Fruit fly (Drosophila melanogaster): ENCODE measurements around the gene Rop.

Gene Rop

DNA sequence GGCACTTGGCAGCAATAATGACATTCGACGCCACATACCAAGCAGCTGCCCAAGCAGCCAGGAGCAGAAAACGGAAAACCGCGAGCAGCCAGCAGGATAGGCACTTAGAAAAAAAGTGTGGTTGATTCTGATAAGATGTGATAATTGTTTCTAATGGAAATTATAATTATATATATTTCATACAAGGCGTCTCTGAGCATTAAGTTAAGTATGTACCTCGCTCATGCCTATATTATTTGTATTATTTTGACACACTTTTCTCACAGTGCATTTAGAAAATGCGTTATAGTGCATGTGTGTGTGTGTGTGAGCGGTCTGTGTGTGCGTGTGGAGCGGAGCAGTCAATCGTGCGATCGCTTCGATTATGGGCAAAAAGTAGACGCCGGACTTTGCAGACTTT, 19.6 kb upstream of the Rop start:
- TF ChIP-seq psq (optimal IDR thresholded peaks at IDR 0.05) (no peak), CG8478 (optimal IDR thresholded peaks at IDR 0.05) (no peak), usp (GFP tag; optimal IDR thresholded peaks at IDR 0.05) (no peak), EcR (GFP tag; optimal IDR thresholded peaks at IDR 0.05) (no peak), pan (optimal IDR thresholded peaks at IDR 0.05) (no peak), Dll (optimal IDR thresholded peaks at IDR 0.05) (no peak)

DNA sequence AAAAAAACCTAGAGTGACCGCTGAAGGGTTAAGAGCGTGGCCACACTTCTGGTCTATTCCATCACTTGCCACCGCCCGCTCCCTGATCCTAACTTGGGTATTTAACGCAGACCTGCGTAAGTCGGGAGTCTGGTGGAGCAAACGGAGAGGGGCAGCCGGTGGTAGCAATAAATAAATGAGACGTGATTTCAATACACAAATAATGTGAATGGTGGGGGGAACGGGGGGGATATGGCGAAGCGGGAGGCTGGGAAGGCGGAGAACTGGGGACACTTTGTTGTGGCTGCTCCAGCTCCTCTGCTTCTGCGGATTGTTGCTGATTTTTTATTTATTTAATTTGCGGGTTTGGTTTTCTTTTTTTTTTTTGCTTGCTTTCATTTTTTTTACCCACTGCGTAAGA, 19.1 kb upstream of the Rop start:
- TF ChIP-seq pan (optimal IDR thresholded peaks at IDR 0.05) (no peak), Dll (optimal IDR thresholded peaks at IDR 0.05) (no peak), psq (optimal IDR thresholded peaks at IDR 0.05) (no peak), EcR (GFP tag; optimal IDR thresholded peaks at IDR 0.05) (no peak), usp (GFP tag; optimal IDR thresholded peaks at IDR 0.05) (no peak), CG8478 (optimal IDR thresholded peaks at IDR 0.05) (no peak)

DNA sequence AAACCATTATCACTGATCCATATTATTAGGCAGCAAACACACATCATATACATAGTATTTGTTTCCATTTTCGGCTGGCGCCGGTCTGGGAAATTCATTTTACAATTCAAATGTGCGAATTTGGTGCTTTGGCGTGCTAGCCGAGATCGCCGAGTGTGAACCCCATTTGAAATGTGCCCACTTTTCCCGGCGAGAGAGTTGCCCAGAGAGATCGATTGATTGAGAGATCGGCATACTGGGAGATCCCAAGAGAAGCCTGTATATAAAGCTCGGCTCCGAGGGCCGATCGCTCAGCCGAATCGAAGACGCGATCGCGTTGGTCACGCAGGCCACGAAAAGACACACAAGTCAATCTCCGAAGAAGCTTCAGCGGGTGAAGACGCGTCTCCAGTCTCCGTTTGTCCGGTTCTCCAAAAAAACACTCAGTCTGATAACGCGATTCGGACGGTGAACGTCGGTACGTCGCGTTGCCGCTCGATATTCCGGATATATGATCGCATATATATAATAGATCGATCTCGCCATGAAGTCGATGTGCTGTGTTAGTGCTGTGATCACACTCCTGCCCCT, 9.7 kb upstream of the Rop start, which contains the start of gene CG1299:
Gene CG1299, plus strand, starts transcription at position 291 of the 570 bp plus-strand sequence.
- TF ChIP-seq Dll (optimal IDR thresholded peaks at IDR 0.05) (no peak), EcR (GFP tag; optimal IDR thresholded peaks at IDR 0.05) (no peak), psq (optimal IDR thresholded peaks at IDR 0.05) (no peak), usp (GFP tag; optimal IDR thresholded peaks at IDR 0.05) (no peak), pan (optimal IDR thresholded peaks at IDR 0.05) (no peak), CG8478 (optimal IDR thresholded peaks at IDR 0.05) (no peak)

DNA sequence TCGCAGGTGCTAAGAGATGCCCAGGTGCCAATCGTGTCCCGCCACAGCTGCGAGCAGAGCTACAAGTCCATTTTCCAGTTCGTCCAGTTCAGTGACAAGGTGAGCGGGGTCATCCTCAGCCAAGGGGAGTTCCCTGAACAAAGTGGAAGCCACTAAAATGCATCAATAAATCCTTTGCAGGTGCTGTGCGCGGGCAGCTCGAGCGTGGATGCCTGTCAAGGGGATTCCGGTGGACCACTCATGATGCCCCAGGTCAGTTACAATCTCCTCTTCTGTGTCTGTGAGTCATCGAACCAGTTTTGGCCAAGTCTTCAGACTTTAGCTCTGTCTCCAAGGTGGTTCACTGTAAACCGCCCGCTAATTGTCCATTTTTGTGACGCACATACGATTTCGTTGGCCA, 6.4 kb upstream of the Rop start:
- TF ChIP-seq Dll (optimal IDR thresholded peaks at IDR 0.05) (no peak), EcR (GFP tag; optimal IDR thresholded peaks at IDR 0.05) (no peak), pan (optimal IDR thresholded peaks at IDR 0.05) (no peak), usp (GFP tag; optimal IDR thresholded peaks at IDR 0.05) (no peak), CG8478 (optimal IDR thresholded peaks at IDR 0.05) (no peak), psq (optimal IDR thresholded peaks at IDR 0.05) (no peak)

DNA sequence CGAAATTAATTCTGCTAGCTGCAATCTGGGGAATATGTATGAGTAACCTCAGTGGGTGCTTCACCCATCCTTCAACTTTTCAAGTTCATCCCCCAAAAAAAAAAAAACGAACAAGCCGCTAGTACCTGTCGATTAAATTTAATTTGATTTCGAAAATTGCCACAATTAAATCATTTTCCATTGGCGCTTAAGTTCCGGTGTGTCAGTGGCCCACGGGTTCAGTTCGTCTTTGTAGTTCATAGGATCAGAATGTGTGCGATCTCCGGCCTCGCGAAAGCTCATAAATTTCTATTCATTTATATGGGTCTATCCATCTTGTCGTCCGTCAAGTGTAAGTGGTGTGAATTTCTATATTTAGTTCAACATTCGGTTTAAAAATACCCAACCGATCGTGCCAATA, 3.3 kb upstream of the Rop start, which contains the start of gene CG32260:
Gene CG32260, plus strand, starts transcription at position 301 of the 400 bp plus-strand sequence.
- TF ChIP-seq CG8478 (optimal IDR thresholded peaks at IDR 0.05) (no peak), pan (optimal IDR thresholded peaks at IDR 0.05) (no peak), Dll (optimal IDR thresholded peaks at IDR 0.05) (no peak), usp (GFP tag; optimal IDR thresholded peaks at IDR 0.05) (no peak), EcR (GFP tag; optimal IDR thresholded peaks at IDR 0.05) (no peak), psq (optimal IDR thresholded peaks at IDR 0.05) (no peak)

DNA sequence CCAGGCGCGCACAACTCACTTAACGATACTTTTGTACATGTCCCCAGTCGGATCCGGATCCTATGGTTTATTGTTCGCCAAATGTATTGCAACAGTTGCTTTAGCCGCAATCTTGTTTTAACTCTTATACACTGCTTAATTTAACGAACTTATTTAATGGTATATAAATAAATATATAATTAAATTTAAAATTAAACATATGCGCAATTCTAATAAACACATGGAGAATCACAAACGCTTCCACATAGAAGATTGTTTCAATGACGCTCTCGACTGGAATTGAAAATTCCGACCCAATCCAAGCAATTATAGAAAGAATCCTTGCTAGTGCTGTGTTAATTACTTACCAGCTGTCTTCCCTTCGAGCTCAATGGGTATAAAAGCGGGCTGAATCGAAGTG, 2.4 kb upstream of the Rop start, which contains the start of gene Akh:
Gene Akh, plus strand, starts transcription at position 301 of the 400 bp plus-strand sequence.
- no peak for TF ChIP-seq CG8478 (optimal IDR thresholded peaks at IDR 0.05)
- no peak for TF ChIP-seq pan (optimal IDR thresholded peaks at IDR 0.05)
- TF ChIP-seq usp (GFP tag; optimal IDR thresholded peaks at IDR 0.05) = no peak
- TF ChIP-seq psq (optimal IDR thresholded peaks at IDR 0.05) = no peak
- TF ChIP-seq EcR (GFP tag; optimal IDR thresholded peaks at IDR 0.05) = no peak
- TF ChIP-seq Dll (optimal IDR thresholded peaks at IDR 0.05) = no peak

DNA sequence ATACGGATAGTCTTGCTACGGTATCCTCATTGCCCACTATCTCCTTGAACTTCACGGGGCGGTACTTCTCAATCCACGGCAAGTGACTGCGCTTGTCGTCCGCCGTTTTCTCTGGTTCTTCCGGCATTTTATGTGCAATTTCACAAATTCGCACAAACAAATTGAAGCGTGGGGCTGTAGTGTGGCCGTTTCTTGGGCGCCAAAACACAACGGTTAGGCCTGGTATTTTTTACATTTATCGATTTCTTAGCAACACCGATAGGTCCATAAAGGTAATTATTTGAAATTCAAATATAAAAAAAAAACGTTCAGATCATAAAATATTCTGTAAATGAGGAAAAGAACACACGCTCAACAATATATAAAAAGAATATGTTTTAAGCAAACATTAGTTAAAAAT, 2.9 kb downstream of the Rop start, which contains the start of gene RfC4:
Gene RfC4, minus strand, starts transcription at position 182 of the 400 bp plus-strand sequence.
- TF ChIP-seq CG8478 (optimal IDR thresholded peaks at IDR 0.05) (no peak), pan (optimal IDR thresholded peaks at IDR 0.05) (no peak), Dll (optimal IDR thresholded peaks at IDR 0.05) (no peak), EcR (GFP tag; optimal IDR thresholded peaks at IDR 0.05) (no peak)

DNA sequence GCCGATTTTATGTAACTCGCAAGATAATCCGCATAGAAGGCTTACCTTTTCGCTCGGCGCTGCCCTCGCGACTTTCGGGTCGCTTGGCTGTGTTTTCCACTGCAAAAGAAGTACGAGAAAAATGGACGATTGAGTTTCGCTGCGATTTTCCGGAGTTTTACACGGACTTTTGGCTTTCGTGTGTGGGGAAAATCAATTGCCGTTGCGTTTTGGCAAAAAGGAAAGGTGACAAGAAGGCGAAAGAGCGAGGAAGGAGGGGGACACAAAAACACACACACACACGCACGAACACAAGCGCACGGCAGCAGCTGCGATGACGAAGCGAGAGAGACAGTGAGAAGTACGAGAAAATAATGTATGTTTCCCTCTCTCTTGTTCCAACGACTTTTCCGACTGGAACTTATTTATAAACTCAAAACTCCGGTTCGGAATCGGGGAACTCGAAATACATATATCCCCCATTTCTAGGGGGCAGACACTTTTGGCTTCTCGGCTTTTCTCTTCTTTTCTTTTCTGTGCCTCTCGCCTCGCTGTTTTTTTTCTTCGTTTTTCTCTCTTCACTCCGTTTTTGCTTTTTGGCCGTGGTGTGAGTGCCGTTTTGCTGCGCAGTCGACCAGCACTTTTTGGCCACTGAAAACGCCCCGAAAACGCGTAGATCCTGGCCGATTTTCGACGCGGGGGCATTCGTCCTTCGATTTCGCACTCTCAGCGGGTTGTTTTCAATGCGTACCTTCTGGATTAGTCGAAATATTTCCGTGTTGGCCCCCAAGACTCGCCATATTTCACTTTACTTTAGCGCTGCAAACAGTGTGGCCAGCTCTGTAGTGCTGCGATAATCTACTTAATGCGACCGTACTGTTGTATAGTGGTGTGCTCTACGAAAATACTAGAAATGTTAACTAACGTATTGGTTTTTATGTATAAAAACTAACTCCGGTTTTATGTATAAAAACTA, 4.8 kb downstream of the Rop start, which contains the start of gene ens:
Gene ens, minus strand, starts transcription at position 827 of the 955 bp plus-strand sequence.
- TF ChIP-seq Dll (optimal IDR thresholded peaks at IDR 0.05) = no peak
- TF ChIP-seq pan (optimal IDR thresholded peaks at IDR 0.05) = no peak
- TF ChIP-seq psq (optimal IDR thresholded peaks at IDR 0.05) = no peak
- no peak for TF ChIP-seq CG8478 (optimal IDR thresholded peaks at IDR 0.05)
- no peak for TF ChIP-seq EcR (GFP tag; optimal IDR thresholded peaks at IDR 0.05)
- no peak for TF ChIP-seq usp (GFP tag; optimal IDR thresholded peaks at IDR 0.05)

DNA sequence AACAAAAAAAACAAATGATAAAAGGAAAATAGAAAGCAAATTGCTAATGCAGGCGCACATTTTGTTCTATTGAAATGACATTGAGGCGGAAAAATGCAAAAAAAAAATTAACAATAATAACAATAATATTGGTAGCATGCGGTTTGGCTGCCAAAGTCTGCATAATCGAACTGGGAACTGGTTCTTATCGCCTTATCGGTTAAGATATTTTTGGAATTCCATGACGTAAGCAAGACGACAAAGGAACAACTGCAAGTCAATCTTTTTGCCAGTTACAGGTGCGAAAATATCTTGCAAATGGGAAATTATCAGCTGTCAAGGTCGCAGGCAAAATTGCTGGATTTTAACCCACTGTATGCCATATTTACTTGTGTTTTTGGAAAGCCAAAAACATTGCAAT, 6.2 kb downstream of the Rop start:
- TF ChIP-seq pan (optimal IDR thresholded peaks at IDR 0.05) (no peak), Dll (optimal IDR thresholded peaks at IDR 0.05) (no peak), EcR (GFP tag; optimal IDR thresholded peaks at IDR 0.05) (no peak), usp (GFP tag; optimal IDR thresholded peaks at IDR 0.05) (no peak), psq (optimal IDR thresholded peaks at IDR 0.05) (no peak), CG8478 (optimal IDR thresholded peaks at IDR 0.05) (no peak)

DNA sequence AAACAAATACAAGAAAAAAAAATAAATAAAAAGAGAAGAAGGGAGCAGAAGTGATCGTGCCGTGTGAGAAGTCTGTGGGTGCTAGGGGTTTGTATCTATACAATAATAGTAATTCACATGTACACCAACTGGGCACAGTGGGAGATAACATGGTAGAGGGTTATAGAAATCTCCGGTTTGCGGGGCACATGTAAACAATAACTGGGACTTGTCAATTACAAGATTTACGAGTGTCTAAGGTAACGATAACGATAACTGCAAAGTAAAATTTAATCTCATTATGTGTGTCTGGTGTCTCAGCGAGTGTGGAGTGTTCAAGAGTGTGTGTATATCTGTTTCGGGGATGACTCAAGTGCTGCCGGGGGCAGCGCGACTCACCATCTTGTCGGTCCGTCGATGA, 8.1 kb downstream of the Rop start:
- no peak for TF ChIP-seq pan (optimal IDR thresholded peaks at IDR 0.05)
- no peak for TF ChIP-seq Dll (optimal IDR thresholded peaks at IDR 0.05)
- no peak for TF ChIP-seq CG8478 (optimal IDR thresholded peaks at IDR 0.05)
- TF ChIP-seq EcR (GFP tag; optimal IDR thresholded peaks at IDR 0.05) = no peak
- TF ChIP-seq psq (optimal IDR thresholded peaks at IDR 0.05) = no peak
- TF ChIP-seq usp (GFP tag; optimal IDR thresholded peaks at IDR 0.05) = no peak

DNA sequence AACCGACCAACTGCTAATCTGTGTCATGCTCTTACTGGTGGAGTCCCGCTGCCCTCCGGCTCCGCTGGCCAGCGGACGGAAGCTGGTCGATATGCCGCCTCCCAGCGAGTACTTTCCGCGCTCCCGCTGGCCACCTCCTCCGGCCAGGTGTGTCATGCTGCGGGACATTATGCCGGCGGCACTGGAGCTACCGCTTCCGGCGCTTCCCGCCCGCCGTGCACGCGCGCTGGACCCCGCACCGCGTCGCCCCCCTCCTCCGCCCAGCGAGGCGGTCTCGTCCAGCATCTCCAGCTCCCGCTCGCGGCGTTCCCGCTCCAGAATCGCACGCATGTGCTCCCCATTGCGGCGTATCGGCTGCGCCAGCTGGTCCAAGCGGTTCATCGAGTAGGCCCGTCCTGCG, 10.2 kb downstream of the Rop start:
- TF ChIP-seq Dll (optimal IDR thresholded peaks at IDR 0.05) = no peak
- TF ChIP-seq CG8478 (optimal IDR thresholded peaks at IDR 0.05) = no peak

DNA sequence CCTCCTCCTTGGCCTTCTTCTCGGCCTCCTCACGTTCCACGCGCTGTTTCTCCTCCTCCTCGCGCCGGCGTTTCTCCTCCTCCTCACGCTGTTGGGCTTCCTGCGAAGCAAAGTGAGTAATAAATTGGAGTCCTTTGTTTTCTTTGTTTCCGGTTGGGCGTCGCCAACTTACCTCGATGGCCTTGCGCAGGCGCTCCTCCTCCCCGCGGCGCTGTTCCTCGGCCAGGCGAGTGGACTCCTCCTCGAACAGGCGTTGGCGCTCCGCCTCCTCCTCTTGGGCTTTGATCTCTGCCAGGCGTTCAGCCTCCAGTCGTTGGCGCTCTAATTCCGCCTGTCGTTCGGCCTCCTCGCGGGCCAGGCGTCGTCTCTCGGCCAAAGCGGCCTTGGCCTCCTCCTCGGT, 13.1 kb downstream of the Rop start:
- TF ChIP-seq EcR (GFP tag; optimal IDR thresholded peaks at IDR 0.05) (no peak), usp (GFP tag; optimal IDR thresholded peaks at IDR 0.05) (no peak), Dll (optimal IDR thresholded peaks at IDR 0.05) (no peak), pan (optimal IDR thresholded peaks at IDR 0.05) (no peak), psq (optimal IDR thresholded peaks at IDR 0.05) (no peak), CG8478 (optimal IDR thresholded peaks at IDR 0.05) (no peak)

All from whole organism.